Fruit fly (Drosophila melanogaster) S2 (cell line): Measurements from ENCODE around the gene Awh.

Source experiments
- CG8478 ChIP-seq: fragments of >200 bp; optimal IDR thresholded peaks from 2 replicates; lab custom pipeline; 2018
- CTCF ChIP-seq, 2 experiments: fragments of >200 bp; optimal IDR thresholded peaks; 2 replicates each; lab custom pipeline; 2018

DNA sequence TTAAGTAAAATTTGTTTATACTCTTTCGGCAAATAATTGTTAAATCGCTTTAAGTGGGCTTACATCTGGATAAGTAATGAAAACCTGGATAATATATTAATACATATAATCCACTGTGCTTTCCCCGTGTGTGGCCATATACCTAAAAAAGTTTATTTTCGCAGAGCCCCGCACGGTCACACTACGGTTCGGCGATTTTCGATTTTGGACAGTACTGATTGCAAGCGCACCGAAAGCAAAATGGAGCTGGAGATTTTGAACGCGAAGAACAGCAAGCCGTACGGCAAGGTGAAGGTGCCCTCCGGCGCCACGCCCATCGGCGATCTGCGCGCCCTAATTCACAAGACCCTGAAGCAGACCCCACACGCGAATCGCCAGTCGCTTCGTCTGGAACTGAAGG lies 57.3 kb downstream of the Awh start, which contains the start of gene Sc2:
- TF ChIP-seq CG8478 (lab: Kevin White, UChicago) (no peak), CTCF (optimal IDR thresholded peaks at IDR 0.05; lab: Kevin White, UChicago) (no peak)
